Fruit fly (Drosophila melanogaster): ENCODE results near the gene CG10077.
A peak's percentile ranks its signal among the peaks of the same experiment; 100 is the strongest.

Gene CG10077

dm6 chr3L:6979387-6980249 is 23.9 kb upstream of the CG10077 start, which contains the start of gene Galphai (continued):
- peak; percentile 4 for TF ChIP-seq CG33557 (GFP tag; optimal IDR thresholded peaks at IDR 0.05)
- peak; percentile 14 for TF ChIP-seq NK7.1 (GFP tag; optimal IDR thresholded peaks at IDR 0.05)
- TF ChIP-seq h (optimal IDR thresholded peaks at IDR 0.05): no peak
- TF ChIP-seq HLH4C (GFP tag; IDR thresholded peaks at IDR 0.05; ENCODE audit: partially characterized antibody): no peak
- TF ChIP-seq Lpt (GFP tag; optimal IDR thresholded peaks at IDR 0.05): no peak
- TF ChIP-seq pita (GFP tag; optimal IDR thresholded peaks at IDR 0.05): peak; percentile 98
- TF ChIP-seq Aef1 (GFP tag; IDR thresholded peaks at IDR 0.05): no peak
- no peak for TF ChIP-seq CG11696 (GFP tag; IDR thresholded peaks at IDR 0.05)
- no peak for TF ChIP-seq Neu2 (GFP tag; optimal IDR thresholded peaks at IDR 0.05; ENCODE audit: borderline replicate concordance)
- TF ChIP-seq vvl (GFP tag; IDR thresholded peaks at IDR 0.05): peak; percentile 75
- no peak for TF ChIP-seq croc (GFP tag; conservative IDR thresholded peaks at IDR 0.05)
- no peak for TF ChIP-seq CG4404 (GFP tag; IDR thresholded peaks at IDR 0.05)
- peak; percentile 1 for TF ChIP-seq CG10979 (tag; optimal IDR thresholded peaks at IDR 0.05)
- peak; percentile 22 for TF ChIP-seq lilli (GFP tag; optimal IDR thresholded peaks at IDR 0.05)
- TF ChIP-seq Sin3A (optimal IDR thresholded peaks at IDR 0.05): peak; percentile 88
- TF ChIP-seq CG16813 (GFP tag; IDR thresholded peaks at IDR 0.05; ENCODE audit: partially characterized antibody): peak; percentile 50; the same call in 2 of the 3 replicates
- TF ChIP-seq CG10274 (GFP tag; optimal IDR thresholded peaks at IDR 0.05): no peak
- no peak for TF ChIP-seq CG16815 (GFP tag; optimal IDR thresholded peaks at IDR 0.05)
- TF ChIP-seq CG10366 (GFP tag; IDR thresholded peaks at IDR 0.05): no peak
- TF ChIP-seq Stat92E (GFP tag; optimal IDR thresholded peaks at IDR 0.05): peak in 1 of 3 experiments; percentile 81
- TF ChIP-seq prd (optimal IDR thresholded peaks at IDR 0.05): no peak
- TF ChIP-seq prd (GFP tag; IDR thresholded peaks at IDR 0.05): no peak
- no peak for TF ChIP-seq H2.0 (GFP tag; IDR thresholded peaks at IDR 0.05)
- TF ChIP-seq CG13123 (GFP tag; optimal IDR thresholded peaks at IDR 0.05): no peak
- no peak; the same call in 1 of the 2 replicates for TF ChIP-seq ato (GFP tag; IDR thresholded peaks at IDR 0.05; ENCODE audit: partially characterized antibody)
- no peak for TF ChIP-seq Eip74EF (GFP tag; optimal IDR thresholded peaks at IDR 0.05)
- no peak for TF ChIP-seq ara (GFP tag; IDR thresholded peaks at IDR 0.05)
- peak; percentile 92 for TF ChIP-seq HmgD (GFP tag; optimal IDR thresholded peaks at IDR 0.05)
- peak; percentile 31 for TF ChIP-seq mam (GFP tag; optimal IDR thresholded peaks at IDR 0.05)
- no peak for TF ChIP-seq fd64A (GFP tag; optimal IDR thresholded peaks at IDR 0.05)
- TF ChIP-seq CG2120 (GFP tag; optimal IDR thresholded peaks at IDR 0.05): peak; percentile 46
- no peak for TF ChIP-seq schlank (tag; optimal IDR thresholded peaks at IDR 0.05)
- no peak for TF ChIP-seq HHEX (GFP tag; optimal IDR thresholded peaks at IDR 0.05)
- TF ChIP-seq CG6683 (GFP tag; optimal IDR thresholded peaks at IDR 0.05): no peak
- no peak for TF ChIP-seq CG18599 (GFP tag; optimal IDR thresholded peaks at IDR 0.05)
- TF ChIP-seq corto (GFP tag; optimal IDR thresholded peaks at IDR 0.05): no peak
- TF ChIP-seq Sry-β (GFP tag; optimal IDR thresholded peaks at IDR 0.05): no peak
- TF ChIP-seq Opbp (GFP tag; IDR thresholded peaks at IDR 0.05; ENCODE audit: partially characterized antibody): peak; percentile 67; the same call in 1 of the 3 replicates
- peak; percentile 1 for TF ChIP-seq dmrt11E (tag; optimal IDR thresholded peaks at IDR 0.05)
- TF ChIP-seq gt (GFP tag; IDR thresholded peaks at IDR 0.05): no peak
- TF ChIP-seq CG2678 (tag; optimal IDR thresholded peaks at IDR 0.05): no peak
- TF ChIP-seq HLH3B (GFP tag; IDR thresholded peaks at IDR 0.05): no peak
- TF ChIP-seq gro (GFP tag; optimal IDR thresholded peaks at IDR 0.05): peak; percentile 37
- TF ChIP-seq Hand (GFP tag; optimal IDR thresholded peaks at IDR 0.05): peak; percentile 12
- peak; percentile 58 for TF ChIP-seq dm (GFP tag; optimal IDR thresholded peaks at IDR 0.05)
- TF ChIP-seq ap (GFP tag; IDR thresholded peaks at IDR 0.05): no peak
- TF ChIP-seq sim (GFP tag; IDR thresholded peaks at IDR 0.05): 0 out of 2 replicates have a peak, but pooled peaks have one; percentile 16
- TF ChIP-seq CG10431 (GFP tag; optimal IDR thresholded peaks at IDR 0.05): peak; percentile 61
- peak; percentile 100 for TF ChIP-seq gfzf (GFP tag; optimal IDR thresholded peaks at IDR 0.05)

Data from whole organism, embryonic.